Worm (Caenorhabditis elegans) whole organism, young adult: ENCODE measurements around the gene fbxa-137.

Source experiments
- B0019.2 ChIP-seq: fragments of 200-800 bp; sonication (Bioruptor generic); conservative IDR thresholded peaks from 2 replicates; pipeline ENCODE4 v1.3.6; 2022; ENCODE audit warnings: missing genetic modification reagents, missing genetic modification characterization, missing compliant biosample characterization
- F23B12.7 ChIP-seq: sonication (generic microtip); optimal IDR thresholded peaks from 2 replicates; lab custom pipeline; 2017; ENCODE audit warnings: missing genetic modification characterization, mild to moderate bottlenecking, missing compliant biosample characterization, antibody characterized with exemption, moderate library complexity; ENCODE audit not compliant: insufficient read depth
- F49E8.2 ChIP-seq: sonication (generic microtip); optimal IDR thresholded peaks from 3 replicates; lab custom pipeline; 2017; ENCODE audit warnings: missing genetic modification characterization, mild to moderate bottlenecking, missing compliant biosample characterization, antibody characterized with exemption, moderate library complexity; ENCODE audit not compliant: insufficient read depth
- F52B5.7 ChIP-seq: sonication (generic microtip); optimal IDR thresholded peaks from 2 replicates; lab custom pipeline; 2016; ENCODE audit warnings: mild to moderate bottlenecking, missing genetic modification characterization, missing compliant biosample characterization
- F57A8.1 ChIP-seq: fragments of 200-800 bp; sonication (Bioruptor generic); optimal IDR thresholded peaks from 2 replicates; lab custom pipeline; 2018; ENCODE audit warnings: mild to moderate bottlenecking, missing genetic modification characterization, moderate library complexity, missing compliant biosample characterization
- F57C9.4 ChIP-seq: sonication (generic microtip); optimal IDR thresholded peaks from 2 replicates; lab custom pipeline; 2017; ENCODE audit warnings: mild to moderate bottlenecking, missing genetic modification characterization, missing compliant biosample characterization
- K11D2.4 ChIP-seq: fragments of 200-800 bp; sonication (Bioruptor generic); IDR thresholded peaks from 2 replicates; pipeline ENCODE4 v1.3.6; 2022; ENCODE audit warnings: missing genetic modification reagents, missing genetic modification characterization, missing compliant biosample characterization
- T26A5.8 ChIP-seq: sonication (generic microtip); optimal IDR thresholded peaks from 2 replicates; lab custom pipeline; 2016; ENCODE audit warnings: missing genetic modification characterization, missing compliant biosample characterization
- Y67H2A.10 ChIP-seq: fragments of 200-800 bp; sonication (Bioruptor generic); conservative IDR thresholded peaks from 2 replicates; pipeline ENCODE4 v1.3.6; 2022; ENCODE audit warnings: missing genetic modification reagents, missing genetic modification characterization, missing compliant biosample characterization
- atf-7 ChIP-seq: sonication (generic microtip); optimal IDR thresholded peaks from 2 replicates; lab custom pipeline; 2017; ENCODE audit warnings: mild to moderate bottlenecking, missing genetic modification characterization, missing compliant biosample characterization
- attf-3 ChIP-seq: fragments of 200-800 bp; sonication (Bioruptor generic); conservative IDR thresholded peaks from 2 replicates; pipeline ENCODE4 v1.3.6; 2022; ENCODE audit warnings: missing genetic modification reagents, missing genetic modification characterization, missing compliant biosample characterization
- attf-6 ChIP-seq: fragments of 200-800 bp; sonication (Bioruptor generic); IDR thresholded peaks from 2 replicates; pipeline ENCODE4 v1.3.6; 2022; ENCODE audit warnings: missing genetic modification reagents, missing genetic modification characterization, missing compliant biosample characterization
- ceh-27 ChIP-seq: fragments of 200-800 bp; sonication (Bioruptor generic); optimal IDR thresholded peaks from 2 replicates; lab custom pipeline; 2018; ENCODE audit warnings: mild to moderate bottlenecking, missing genetic modification characterization, moderate library complexity, missing compliant biosample characterization
- ceh-58 ChIP-seq: fragments of 200-800 bp; sonication (Bioruptor generic); IDR thresholded peaks from 2 replicates; pipeline ENCODE4 v1.3.6; 2022; ENCODE audit warnings: missing genetic modification characterization, missing compliant biosample characterization
- chd-7 ChIP-seq: sonication (generic microtip); optimal IDR thresholded peaks from 2 replicates; lab custom pipeline; 2016; ENCODE audit warnings: mild to moderate bottlenecking, missing genetic modification characterization, moderate library complexity, missing compliant biosample characterization
- dox-1 ChIP-seq: fragments of 200-800 bp; sonication (Bioruptor generic); IDR thresholded peaks from 2 replicates; pipeline ENCODE4 v1.3.6; 2022; ENCODE audit warnings: missing genetic modification reagents, missing genetic modification characterization, missing compliant biosample characterization
- efl-1 ChIP-seq: fragments of 150-350 bp; optimal IDR thresholded peaks from 2 replicates; lab custom pipeline; 2014; ENCODE audit warnings: missing biosample characterization, missing genetic modification reagents, missing genetic modification characterization
- egl-18 ChIP-seq: fragments of 200-800 bp; sonication (Bioruptor generic); IDR thresholded peaks from 2 replicates; pipeline ENCODE4 v1.3.6; 2022; ENCODE audit warnings: missing genetic modification reagents, missing genetic modification characterization, missing compliant biosample characterization
- egl-44 ChIP-seq: fragments of 200-800 bp; sonication (Bioruptor generic); IDR thresholded peaks from 2 replicates; pipeline ENCODE4 v1.3.6; 2022; ENCODE audit warnings: missing genetic modification reagents, missing genetic modification characterization, missing compliant biosample characterization
- egrh-3 ChIP-seq: fragments of 200-800 bp; sonication (Bioruptor generic); IDR thresholded peaks from 2 replicates; pipeline ENCODE4 v1.3.6; 2022; ENCODE audit warnings: missing genetic modification reagents, missing genetic modification characterization, missing compliant biosample characterization
- hmg-1.2 ChIP-seq: fragments of 200-800 bp; sonication (Bioruptor generic); IDR thresholded peaks from 2 replicates; pipeline ENCODE4 v1.3.6; 2022; ENCODE audit warnings: missing genetic modification reagents, missing genetic modification characterization, missing compliant biosample characterization
- hmg-20 ChIP-seq: fragments of 200-800 bp; sonication (Bioruptor generic); IDR thresholded peaks from 2 replicates; pipeline ENCODE4 v1.3.6; 2022; ENCODE audit warnings: missing genetic modification reagents, missing genetic modification characterization, missing compliant biosample characterization
- hsf-1 ChIP-seq: fragments of 200-800 bp; sonication (Bioruptor generic); IDR thresholded peaks from 2 replicates; pipeline ENCODE4 v1.3.6; 2022; ENCODE audit warnings: missing genetic modification reagents, missing genetic modification characterization, missing compliant biosample characterization
- let-607 ChIP-seq, 2 experiments: fragments of 200-800 bp in 1 of 2; sonication (Bioruptor generic) in 1 of 2; sonication (generic microtip) in 1 of 2; optimal IDR thresholded peaks; 2 replicates each; lab custom pipeline; 2016 to 2018; ENCODE audit warnings: mild to moderate bottlenecking in 2 of 2, missing compliant biosample characterization in 2 of 2, missing genetic modification characterization in 2 of 2, moderate library complexity in 2 of 2, missing genotype in 1 of 2
- lir-1 ChIP-seq: fragments of 200-800 bp; sonication (Bioruptor generic); conservative IDR thresholded peaks from 2 replicates; pipeline ENCODE4 v1.3.6; 2022; ENCODE audit warnings: missing genetic modification reagents, missing genetic modification characterization, missing compliant biosample characterization
- lsy-27 ChIP-seq: sonication (generic microtip); optimal IDR thresholded peaks from 2 replicates; lab custom pipeline; 2017; ENCODE audit warnings: missing genetic modification characterization, mild to moderate bottlenecking, missing compliant biosample characterization, antibody characterized with exemption, missing genotype, borderline replicate concordance; ENCODE audit not compliant: insufficient read depth
- madf-10 ChIP-seq: sonication (generic microtip); optimal IDR thresholded peaks from 2 replicates; lab custom pipeline; 2016; ENCODE audit warnings: mild to moderate bottlenecking, missing genetic modification characterization, missing compliant biosample characterization
- mel-28 ChIP-seq: sonication (generic microtip); optimal IDR thresholded peaks from 2 replicates; lab custom pipeline; 2016; ENCODE audit warnings: borderline replicate concordance, mild to moderate bottlenecking, missing genetic modification characterization, missing compliant biosample characterization
- mes-4 ChIP-seq: sonication (generic microtip); optimal IDR thresholded peaks from 2 replicates; lab custom pipeline; 2016; ENCODE audit warnings: missing genotype, missing genetic modification characterization, missing compliant biosample characterization
- nfya-2 ChIP-seq: fragments of 200-800 bp; sonication (Bioruptor generic); IDR thresholded peaks from 2 replicates; pipeline ENCODE4 v1.3.6; 2022; ENCODE audit warnings: missing genetic modification reagents, missing genetic modification characterization, missing compliant biosample characterization
- nhr-80 ChIP-seq: sonication (generic microtip); optimal IDR thresholded peaks from 2 replicates; lab custom pipeline; 2016; ENCODE audit warnings: missing genetic modification characterization, missing compliant biosample characterization
- nhr-90 ChIP-seq: sonication (generic microtip); optimal IDR thresholded peaks from 2 replicates; lab custom pipeline; 2016; ENCODE audit warnings: missing genotype, mild to moderate bottlenecking, missing genetic modification characterization, missing compliant biosample characterization
- repo-1 ChIP-seq: sonication (generic microtip); optimal IDR thresholded peaks from 2 replicates; lab custom pipeline; 2017; ENCODE audit warnings: mild to moderate bottlenecking, missing genetic modification characterization, missing compliant biosample characterization
- sdz-38 ChIP-seq: sonication (generic microtip); optimal IDR thresholded peaks from 2 replicates; lab custom pipeline; 2016; ENCODE audit warnings: missing genotype, missing genetic modification characterization, missing compliant biosample characterization
- snpc-1.1 ChIP-seq: sonication (generic microtip); optimal IDR thresholded peaks from 2 replicates; lab custom pipeline; 2017; ENCODE audit warnings: missing genetic modification characterization, mild to moderate bottlenecking, missing compliant biosample characterization, antibody characterized with exemption, moderate library complexity, missing genotype, missing genetic modification reagents; ENCODE audit not compliant: insufficient read depth
- tlf-1 ChIP-seq: fragments of 200-800 bp; sonication (Bioruptor generic); optimal IDR thresholded peaks from 2 replicates; lab custom pipeline; 2018; ENCODE audit warnings: mild to moderate bottlenecking, missing genetic modification characterization, missing compliant biosample characterization
- unc-130 ChIP-seq: sonication (generic microtip); optimal IDR thresholded peaks from 2 replicates; lab custom pipeline; 2016; ENCODE audit warnings: missing genetic modification reagents, missing genetic modification characterization, missing compliant biosample characterization
- xnd-1 ChIP-seq: sonication (generic microtip); optimal IDR thresholded peaks from 2 replicates; lab custom pipeline; 2016; ENCODE audit warnings: missing genotype, missing genetic modification reagents, missing genetic modification characterization, missing compliant biosample characterization
- zim-3 ChIP-seq: sonication (generic microtip); optimal IDR thresholded peaks from 2 replicates; lab custom pipeline; 2017; ENCODE audit warnings: mild to moderate bottlenecking, missing genetic modification characterization, moderate library complexity, missing compliant biosample characterization
- ztf-26 ChIP-seq: sonication (generic microtip); optimal IDR thresholded peaks from 2 replicates; lab custom pipeline; 2017; ENCODE audit warnings: missing genetic modification characterization, missing compliant biosample characterization

Gene fbxa-137

ce11 chrV:2294577-2294976 is 16.0 kb downstream of the fbxa-137 start, which contains the start of gene nhr-226:
Gene nhr-226, plus strand, starts transcription at chrV:2294877.
- TF ChIP-seq ceh-58 (no peak), unc-130 (GFP tag; lab: Kevin White, UChicago) (no peak), nhr-80 (peak; percentile 43), chd-7 (tag; lab: Kevin White, UChicago) (no peak)
- TF ChIP-seq, all 124 proteins: peak for 1

ce11 chrV:2300905-2301304 is 22.3 kb downstream of the fbxa-137 start, which contains the start of gene Y19D10B.8:
Gene Y19D10B.8, minus strand, starts transcription at chrV:2301005.
- TF ChIP-seq F57A8.1 (GFP tag; lab: Kevin White, UChicago) = no peak
- TF ChIP-seq nhr-90 (tag; lab: Kevin White, UChicago) = no peak
- no peak for TF ChIP-seq tlf-1 (GFP tag; lab: Kevin White, UChicago)
- no peak for TF ChIP-seq F49E8.2 (tag; lab: Kevin White, UChicago)
- no peak for TF ChIP-seq F23B12.7 (tag; lab: Kevin White, UChicago)
- TF ChIP-seq mel-28 (tag; lab: Kevin White, UChicago) = no peak
- no peak for TF ChIP-seq xnd-1 (tag; lab: Kevin White, UChicago)
- no peak for TF ChIP-seq atf-7
- TF ChIP-seq T26A5.8 = no peak
- TF ChIP-seq zim-3 (tag; lab: Kevin White, UChicago) = no peak
- TF ChIP-seq sdz-38 (tag; lab: Kevin White, UChicago) = no peak
- TF ChIP-seq lsy-27 (tag; lab: Kevin White, UChicago) = no peak
- TF ChIP-seq nhr-80 = no peak
- no peak for TF ChIP-seq F57C9.4 (tag; lab: Kevin White, UChicago)
- TF ChIP-seq nfya-2 = no peak

- TF ChIP-seq let-607 (tag; optimal IDR thresholded peaks at IDR 0.05; lab: Kevin White, UChicago) = no peak
- TF ChIP-seq Y67H2A.10 (GFP tag; lab: Robert Waterston, UW) = no peak
- TF ChIP-seq F49E8.2 (tag; lab: Kevin White, UChicago) = no peak
Measured at ce11 chrV:2303775-2304174, 25.2 kb downstream of the fbxa-137 start, which contains the start of gene irld-15. Gene irld-15, minus strand, starts transcription at chrV:2303875.

- TF ChIP-seq mes-4 (tag; lab: Kevin White, UChicago) (no peak), egl-44 (no peak), egl-18 (GFP tag; lab: Robert Waterston, UW) (no peak), hmg-1.2 (GFP tag; lab: Robert Waterston, UW) (no peak), ceh-27 (GFP tag; lab: Kevin White, UChicago) (no peak), lir-1 (GFP tag; lab: Robert Waterston, UW) (no peak), hmg-20 (GFP tag; lab: Robert Waterston, UW) (no peak), repo-1 (tag; lab: Kevin White, UChicago) (no peak), F57A8.1 (GFP tag; lab: Kevin White, UChicago) (no peak)
Measured at ce11 chrV:2306383-2306782, 27.8 kb downstream of the fbxa-137 start.

ce11 chrV:2308246-2308645 is 29.6 kb downstream of the fbxa-137 start:
- TF ChIP-seq dox-1 (GFP tag; lab: Robert Waterston, UW) = peak; percentile 73
- TF ChIP-seq F49E8.2 (tag; lab: Kevin White, UChicago) = no peak
- no peak for TF ChIP-seq mes-4 (tag; lab: Kevin White, UChicago)
- TF ChIP-seq attf-6 = no peak
- no peak for TF ChIP-seq lsy-27 (tag; lab: Kevin White, UChicago)
- TF ChIP-seq ztf-26 = no peak
- TF ChIP-seq hsf-1 = no peak
- no peak for TF ChIP-seq egrh-3
- TF ChIP-seq F52B5.7 = no peak
- no peak for TF ChIP-seq T26A5.8
- peak; percentile 31 for TF ChIP-seq tlf-1 (GFP tag; lab: Kevin White, UChicago)
- no peak for TF ChIP-seq unc-130 (GFP tag; lab: Kevin White, UChicago)
- TF ChIP-seq attf-3 = no peak
- no peak for TF ChIP-seq K11D2.4 (GFP tag; lab: Robert Waterston, UW)
- no peak for TF ChIP-seq efl-1
- peak; percentile 41 for TF ChIP-seq madf-10 (tag; lab: Kevin White, UChicago)
- TF ChIP-seq snpc-1.1 (tag; lab: Kevin White, UChicago) = no peak
- TF ChIP-seq B0019.2 (GFP tag; lab: Robert Waterston, UW) = no peak
- no peak for TF ChIP-seq chd-7 (tag; lab: Kevin White, UChicago)
